Fruit fly (Drosophila melanogaster): ENCODE results near the gene Hsp60A.

The Hsp60A gene

DNA sequence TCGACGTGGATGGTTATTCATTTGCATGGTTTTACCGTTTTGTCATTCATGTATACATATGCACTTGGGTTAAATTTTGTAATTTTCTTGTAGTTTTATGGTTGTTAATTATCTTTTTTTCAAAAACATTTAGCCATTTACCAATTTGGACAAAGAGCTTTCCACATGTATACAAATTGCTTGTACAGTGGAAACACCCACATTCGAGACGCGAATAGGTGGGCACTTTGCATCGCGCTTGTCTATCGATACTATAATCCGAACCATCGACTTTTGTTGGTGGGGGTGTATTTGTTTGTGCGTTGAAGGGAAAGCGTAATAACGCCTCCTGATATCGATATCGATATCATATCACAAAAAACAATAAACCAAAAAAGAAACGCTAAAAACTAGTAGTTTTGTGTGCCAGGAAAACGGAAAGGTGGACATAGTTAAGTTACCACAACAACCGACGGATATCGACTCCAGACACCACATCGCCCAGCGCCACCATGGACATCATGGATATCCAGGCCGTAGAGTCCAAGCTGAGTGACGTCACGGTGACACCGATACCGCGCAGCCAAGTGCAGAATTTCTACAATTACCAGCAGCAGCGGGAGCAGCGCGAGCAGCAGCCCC is 29.4 kb downstream of the Hsp60A start, which contains the start of gene CDK2AP1 (continued):
- TF ChIP-seq toy (GFP tag; IDR thresholded peaks at IDR 0.05) = no peak
- no peak for TF ChIP-seq Dbx (GFP tag; IDR thresholded peaks at IDR 0.05)
- no peak for TF ChIP-seq CG10274 (GFP tag; optimal IDR thresholded peaks at IDR 0.05)
- TF ChIP-seq CG16863 (GFP tag; optimal IDR thresholded peaks at IDR 0.05) = peak; percentile 12
- TF ChIP-seq CG12769 (tag; optimal IDR thresholded peaks at IDR 0.05) = no peak
- no peak for TF ChIP-seq ase (GFP tag; IDR thresholded peaks at IDR 0.05)
- no peak for TF ChIP-seq sr (GFP tag; IDR thresholded peaks at IDR 0.05)
- no peak for TF ChIP-seq Drgx (GFP tag; IDR thresholded peaks at IDR 0.05)
- no peak for TF ChIP-seq CG14965 (GFP tag; optimal IDR thresholded peaks at IDR 0.05; ENCODE audit: borderline replicate concordance)
- TF ChIP-seq CG6272 (GFP tag; IDR thresholded peaks at IDR 0.05) = no peak
- TF ChIP-seq CG3065 (GFP tag; optimal IDR thresholded peaks at IDR 0.05) = no peak
- no peak for TF ChIP-seq NC2α (GFP tag; optimal IDR thresholded peaks at IDR 0.05)
- no peak for TF ChIP-seq CG13123 (GFP tag; optimal IDR thresholded peaks at IDR 0.05)
- no peak for TF ChIP-seq nau (GFP tag; optimal IDR thresholded peaks at IDR 0.05)
- peak; percentile 49 for TF ChIP-seq chn (GFP tag; optimal IDR thresholded peaks at IDR 0.05)
- TF ChIP-seq CG17328 (GFP tag; IDR thresholded peaks at IDR 0.05) = peak; percentile 39; the same call in 1 of the 2 replicates
- TF ChIP-seq lmd (GFP tag; IDR thresholded peaks at IDR 0.05) = no peak
- no peak for TF ChIP-seq Dip3 (GFP tag; optimal IDR thresholded peaks at IDR 0.05)
- TF ChIP-seq CG16779 (GFP tag; IDR thresholded peaks at IDR 0.05) = no peak
- TF ChIP-seq CG2120 (GFP tag; optimal IDR thresholded peaks at IDR 0.05) = peak; percentile 32
- no peak for TF ChIP-seq pita (GFP tag; optimal IDR thresholded peaks at IDR 0.05)
- peak; percentile 14 for TF ChIP-seq dm (GFP tag; optimal IDR thresholded peaks at IDR 0.05)
- no peak for TF ChIP-seq schlank (tag; optimal IDR thresholded peaks at IDR 0.05)
- no peak for TF ChIP-seq seq (GFP tag; IDR thresholded peaks at IDR 0.05)
- no peak for TF ChIP-seq CG1602 (GFP tag; optimal IDR thresholded peaks at IDR 0.05)
- TF ChIP-seq CG7987 (GFP tag; optimal IDR thresholded peaks at IDR 0.05) = no peak
- peak; percentile 55 for TF ChIP-seq gfzf (GFP tag; optimal IDR thresholded peaks at IDR 0.05)
- no peak for TF ChIP-seq CrebB (tag; optimal IDR thresholded peaks at IDR 0.05)
- no peak for TF ChIP-seq p53 (GFP tag; optimal IDR thresholded peaks at IDR 0.05)
- peak; percentile 32 for TF ChIP-seq Xbp1 (GFP tag; optimal IDR thresholded peaks at IDR 0.05)
- no peak for TF ChIP-seq eve (GFP tag; optimal IDR thresholded peaks at IDR 0.05)
- no peak for TF ChIP-seq lab (GFP tag; optimal IDR thresholded peaks at IDR 0.05)
- no peak for TF ChIP-seq CG32767 (GFP tag; IDR thresholded peaks at IDR 0.05)
- peak; percentile 18 for TF ChIP-seq Atf-2 (GFP tag; optimal IDR thresholded peaks at IDR 0.05)
- TF ChIP-seq CG9797 (GFP tag; optimal IDR thresholded peaks at IDR 0.05) = no peak
- TF ChIP-seq lbe (GFP tag; optimal IDR thresholded peaks at IDR 0.05) = no peak
- TF ChIP-seq row (GFP tag; IDR thresholded peaks at IDR 0.05) = peak; percentile 77
- TF ChIP-seq tup (GFP tag; optimal IDR thresholded peaks at IDR 0.05) = no peak
- no peak for TF ChIP-seq jigr1 (GFP tag; IDR thresholded peaks at IDR 0.05)
- TF ChIP-seq Side (GFP tag; optimal IDR thresholded peaks at IDR 0.05) = peak; percentile 13
- TF ChIP-seq CG18476 (GFP tag; optimal IDR thresholded peaks at IDR 0.05) = no peak
- peak; percentile 25; the same call in 1 of the 3 replicates for TF ChIP-seq Aef1 (GFP tag; IDR thresholded peaks at IDR 0.05)
- TF ChIP-seq CG8388 (GFP tag; optimal IDR thresholded peaks at IDR 0.05) = no peak
- peak; percentile 40 for TF ChIP-seq zfh2 (GFP tag; optimal IDR thresholded peaks at IDR 0.05)
- no peak for TF ChIP-seq tgo (GFP tag; IDR thresholded peaks at IDR 0.05)
- TF ChIP-seq corto (GFP tag; optimal IDR thresholded peaks at IDR 0.05) = no peak
- no peak for TF ChIP-seq CG15696 (tag; optimal IDR thresholded peaks at IDR 0.05)
- TF ChIP-seq Nf-YA (GFP tag; IDR thresholded peaks at IDR 0.05) = no peak
- peak; percentile 11 for TF ChIP-seq B-H2 (GFP tag; optimal IDR thresholded peaks at IDR 0.05)
- TF ChIP-seq insv (GFP tag; optimal IDR thresholded peaks at IDR 0.05) = no peak
- no peak for TF ChIP-seq croc (GFP tag; conservative IDR thresholded peaks at IDR 0.05)
- TF ChIP-seq Doc3 (GFP tag; IDR thresholded peaks at IDR 0.05; ENCODE audit: partially characterized antibody) = no peak; the same call in 2 of the 3 replicates
